Fruit fly (Drosophila melanogaster): ENCODE measurements around the gene robo2.

Gene robo2

dm6 chr2L:1424812-1425211, 4.6 kb upstream of the robo2 start:
- TF ChIP-seq CG10654 (GFP tag; optimal IDR thresholded peaks at IDR 0.05) (no peak), CG10979 (tag; optimal IDR thresholded peaks at IDR 0.05) (no peak), CHES-1-like (GFP tag; optimal IDR thresholded peaks at IDR 0.05) (no peak), ranshi (GFP tag; IDR thresholded peaks at IDR 0.05) (peak; percentile 28; the same call in 1 of the 2 replicates), CG14667 (GFP tag; IDR thresholded peaks at IDR 0.05) (no peak), CG9876 (GFP tag; optimal IDR thresholded peaks at IDR 0.05) (peak; percentile 21), kay (GFP tag; optimal IDR thresholded peaks at IDR 0.05) (no peak), run (tag; optimal IDR thresholded peaks at IDR 0.05) (no peak), CG30403 (GFP tag; optimal IDR thresholded peaks at IDR 0.05) (peak; percentile 41), caup (GFP tag; optimal IDR thresholded peaks at IDR 0.05; ENCODE audit: severe bottlenecking) (no peak), CG14014 (GFP tag; IDR thresholded peaks at IDR 0.05) (no peak), chn (GFP tag; optimal IDR thresholded peaks at IDR 0.05) (peak; percentile 57), CG10366 (GFP tag; IDR thresholded peaks at IDR 0.05) (no peak), fd64A (GFP tag; optimal IDR thresholded peaks at IDR 0.05) (no peak), jing (GFP tag; optimal IDR thresholded peaks at IDR 0.05) (no peak), CG2712 (tag; optimal IDR thresholded peaks at IDR 0.05) (peak; percentile 40), CG3407 (GFP tag; optimal IDR thresholded peaks at IDR 0.05) (peak; percentile 41), gsb-n (tag; optimal IDR thresholded peaks at IDR 0.05) (no peak), Dfd (GFP tag; optimal IDR thresholded peaks at IDR 0.05) (no peak), CG7987 (GFP tag; optimal IDR thresholded peaks at IDR 0.05) (no peak), CG9215 (GFP tag; IDR thresholded peaks at IDR 0.05) (no peak), CG12219 (GFP tag; optimal IDR thresholded peaks at IDR 0.05) (no peak), CG18262 (tag; optimal IDR thresholded peaks at IDR 0.05) (peak; percentile 24), peb (GFP tag; IDR thresholded peaks at IDR 0.05) (no peak), onecut (GFP tag; IDR thresholded peaks at IDR 0.05) (no peak), Meics (GFP tag; optimal IDR thresholded peaks at IDR 0.05) (no peak), ham (GFP tag; IDR thresholded peaks at IDR 0.05) (no peak), dysf (GFP tag; IDR thresholded peaks at IDR 0.05) (no peak; the same call in 2 of the 3 replicates), CG15601 (tag; optimal IDR thresholded peaks at IDR 0.05) (no peak), CG13624 (GFP tag; optimal IDR thresholded peaks at IDR 0.05) (no peak), Sox100B (GFP tag; optimal IDR thresholded peaks at IDR 0.05) (no peak), rib (GFP tag; IDR thresholded peaks at IDR 0.05) (no peak), CG18619 (GFP tag; optimal IDR thresholded peaks at IDR 0.05) (no peak), scrt (GFP tag; optimal IDR thresholded peaks at IDR 0.05) (no peak), CG10209 (GFP tag; optimal IDR thresholded peaks at IDR 0.05) (no peak), Hr51 (GFP tag; optimal IDR thresholded peaks at IDR 0.05) (peak in 1 of 2 experiments; percentile 0), ci (GFP tag; IDR thresholded peaks at IDR 0.05) (peak; percentile 89), lov (optimal IDR thresholded peaks at IDR 0.05) (no peak), lov (GFP tag; IDR thresholded peaks at IDR 0.05) (no peak), sens-2 (GFP tag; IDR thresholded peaks at IDR 0.05) (0 out of 2 replicates have a peak, but pooled peaks have one; percentile 29), Med (GFP tag) (peak; percentile 82), CG4707 (GFP tag; optimal IDR thresholded peaks at IDR 0.05) (peak; percentile 45), Optix (GFP tag; IDR thresholded peaks at IDR 0.05) (0 out of 3 replicates have a peak, but pooled peaks have one; percentile 50), CG31441 (GFP tag; IDR thresholded peaks at IDR 0.05) (no peak), gsb (GFP tag; IDR thresholded peaks at IDR 0.05) (no peak), gce (GFP tag; IDR thresholded peaks at IDR 0.05) (no peak), CG5180 (GFP tag; optimal IDR thresholded peaks at IDR 0.05) (no peak), CG6654 (GFP tag; optimal IDR thresholded peaks at IDR 0.05) (no peak), wek (GFP tag; optimal IDR thresholded peaks at IDR 0.05) (no peak), CG3281 (GFP tag; optimal IDR thresholded peaks at IDR 0.05) (no peak), jigr1 (GFP tag; IDR thresholded peaks at IDR 0.05) (no peak), CG14860 (GFP tag; IDR thresholded peaks at IDR 0.05; ENCODE audit: partially characterized antibody) (no peak)
